Worm (Caenorhabditis elegans) whole organism, L2 larva: ENCODE results near the gene K05D4.9.

Experiments
- C34F6.9 ChIP-seq: fragments of 150-350 bp; optimal IDR thresholded peaks from 2 replicates; lab custom pipeline; 2014; ENCODE audit warnings: missing biosample characterization, missing genetic modification characterization
- R02D3.7 ChIP-seq: fragments of 150-350 bp; optimal IDR thresholded peaks from 2 replicates; lab custom pipeline; 2014; ENCODE audit warnings: missing biosample characterization, missing genetic modification characterization
- Y55F3AM.14 ChIP-seq: fragments of 200-800 bp; sonication (Bioruptor generic); optimal IDR thresholded peaks from 2 replicates; lab custom pipeline; 2018; ENCODE audit warnings: mild to moderate bottlenecking, missing genetic modification characterization, missing compliant biosample characterization
- ZK546.5 ChIP-seq: sonication (generic microtip); optimal IDR thresholded peaks from 2 replicates; lab custom pipeline; 2017; ENCODE audit warnings: missing biosample characterization, missing genetic modification characterization
- aly-2 ChIP-seq: fragments of 150-350 bp; optimal IDR thresholded peaks from 2 replicates; lab custom pipeline; 2014; ENCODE audit warnings: missing biosample characterization, missing genetic modification characterization
- ama-1 ChIP-seq: fragments of 150-350 bp; optimal IDR thresholded peaks from 2 replicates; lab custom pipeline; 2018; ENCODE audit warnings: inconsistent platforms
- blmp-1 ChIP-seq: sonication (generic microtip); optimal IDR thresholded peaks from 2 replicates; lab custom pipeline; 2017; ENCODE audit warnings: missing genetic modification characterization, mild to moderate bottlenecking, missing compliant biosample characterization, antibody characterized with exemption, moderate library complexity; ENCODE audit not compliant: insufficient read depth
- ceh-82 ChIP-seq: fragments of 150-350 bp; optimal IDR thresholded peaks from 2 replicates; lab custom pipeline; 2014; ENCODE audit warnings: missing biosample characterization, missing genetic modification characterization
- dmd-4 ChIP-seq: sonication (generic microtip); optimal IDR thresholded peaks from 2 replicates; lab custom pipeline; 2017; ENCODE audit warnings: missing biosample characterization, missing genetic modification characterization
- elt-1 ChIP-seq: fragments of 150-350 bp; optimal IDR thresholded peaks from 2 replicates; lab custom pipeline; 2014; ENCODE audit warnings: missing biosample characterization, missing genetic modification characterization
- elt-3 ChIP-seq: sonication (generic microtip); optimal IDR thresholded peaks from 2 replicates; lab custom pipeline; 2017; ENCODE audit warnings: missing biosample characterization, missing genetic modification characterization
- fos-1 ChIP-seq: fragments of 150-350 bp; optimal IDR thresholded peaks from 2 replicates; lab custom pipeline; 2014; ENCODE audit warnings: missing biosample characterization, missing genetic modification characterization
- lin-11 ChIP-seq: fragments of 150-350 bp; sonication (generic microtip); optimal IDR thresholded peaks from 2 replicates; lab custom pipeline; 2014; ENCODE audit warnings: missing biosample characterization, missing genetic modification characterization, inconsistent platforms, mixed read lengths
- lin-13 ChIP-seq: fragments of 150-350 bp; optimal IDR thresholded peaks from 2 replicates; lab custom pipeline; 2014; ENCODE audit warnings: missing biosample characterization, missing genetic modification reagents, missing genetic modification characterization
- lin-39 ChIP-seq: fragments of 150-350 bp; optimal IDR thresholded peaks from 2 replicates; lab custom pipeline; 2014; ENCODE audit warnings: missing biosample characterization, missing genetic modification reagents, missing genetic modification characterization
- lsy-2 ChIP-seq, 2 experiments: fragments of 150-350 bp in 1 of 2; sonication (generic microtip) in 1 of 2; optimal IDR thresholded peaks; 2 replicates each; lab custom pipeline; 2014 to 2017; ENCODE audit warnings: missing biosample characterization in 2 of 2, missing genetic modification characterization in 2 of 2
- mab-5 ChIP-seq: fragments of 150-350 bp; optimal IDR thresholded peaks from 2 replicates; lab custom pipeline; 2014; ENCODE audit warnings: missing biosample characterization, missing genetic modification characterization
- mbf-1 ChIP-seq: sonication (generic microtip); optimal IDR thresholded peaks from 2 replicates; lab custom pipeline; 2017; ENCODE audit warnings: missing biosample characterization, missing genetic modification characterization
- mdl-1 ChIP-seq, 2 experiments: fragments of 150-350 bp in 1 of 2; sonication (generic microtip) in 1 of 2; optimal IDR thresholded peaks; 2 replicates each; lab custom pipeline; 2017; ENCODE audit warnings: missing biosample characterization in 2 of 2, missing genetic modification characterization in 2 of 2
- nhr-10 ChIP-seq: sonication (generic microtip); optimal IDR thresholded peaks from 2 replicates; lab custom pipeline; 2017; ENCODE audit warnings: missing biosample characterization, missing genetic modification characterization
- nhr-11 ChIP-seq: fragments of 150-350 bp; optimal IDR thresholded peaks from 2 replicates; lab custom pipeline; 2014; ENCODE audit warnings: missing biosample characterization, missing genetic modification characterization
- nhr-12 ChIP-seq: fragments of 150-350 bp; optimal IDR thresholded peaks from 2 replicates; lab custom pipeline; 2014; ENCODE audit warnings: missing biosample characterization, missing genetic modification characterization
- nhr-129 ChIP-seq: fragments of 150-350 bp; optimal IDR thresholded peaks from 2 replicates; lab custom pipeline; 2014; ENCODE audit warnings: missing biosample characterization, missing genetic modification characterization
- nhr-21 ChIP-seq: fragments of 150-350 bp; optimal IDR thresholded peaks from 2 replicates; lab custom pipeline; 2014; ENCODE audit warnings: missing biosample characterization, missing genetic modification characterization
- nhr-23 ChIP-seq: fragments of 150-350 bp; optimal IDR thresholded peaks from 2 replicates; lab custom pipeline; 2014; ENCODE audit warnings: missing biosample characterization, missing genetic modification reagents, missing genetic modification characterization
- nhr-237 ChIP-seq: fragments of 150-350 bp; optimal IDR thresholded peaks from 2 replicates; lab custom pipeline; 2014; ENCODE audit warnings: missing biosample characterization, missing genetic modification characterization
- nhr-25 ChIP-seq: fragments of 150-350 bp; sonication (generic microtip); optimal IDR thresholded peaks from 3 replicates; lab custom pipeline; 2014; ENCODE audit warnings: missing biosample characterization, missing genetic modification characterization
- nhr-6 ChIP-seq: fragments of 150-350 bp; optimal IDR thresholded peaks from 2 replicates; lab custom pipeline; 2014; ENCODE audit warnings: missing biosample characterization, missing genetic modification characterization
- sma-3 ChIP-seq: sonication (generic microtip); optimal IDR thresholded peaks from 2 replicates; lab custom pipeline; 2016; ENCODE audit warnings: missing genetic modification reagents, missing genetic modification characterization, missing compliant biosample characterization
- sma-9 ChIP-seq, 2 experiments: fragments of 150-350 bp in 1 of 2; sonication (generic microtip) in 1 of 2; optimal IDR thresholded peaks; 2 replicates each; lab custom pipeline; 2014 to 2016; ENCODE audit warnings: missing genetic modification characterization in 2 of 2, mild to moderate bottlenecking in 1 of 2, missing biosample characterization in 1 of 2, missing compliant biosample characterization in 1 of 2, missing genetic modification reagents in 1 of 2, moderate library complexity in 1 of 2
- unc-39 ChIP-seq: fragments of 150-350 bp; optimal IDR thresholded peaks from 2 replicates; lab custom pipeline; 2014; ENCODE audit warnings: missing biosample characterization, missing genetic modification characterization
- unc-55 ChIP-seq: fragments of 150-350 bp; sonication (generic microtip); optimal IDR thresholded peaks from 3 replicates; lab custom pipeline; 2014; ENCODE audit warnings: missing biosample characterization, missing genetic modification reagents, missing genetic modification characterization
- unc-62 ChIP-seq: fragments of 150-350 bp; optimal IDR thresholded peaks from 2 replicates; lab custom pipeline; 2014; ENCODE audit warnings: missing biosample characterization, missing genetic modification reagents, missing genetic modification characterization
- ztf-1 ChIP-seq: fragments of 200-800 bp; sonication (Bioruptor generic); conservative IDR thresholded peaks from 2 replicates; pipeline ENCODE4 v1.3.6; 2022; ENCODE audit warnings: missing genetic modification characterization, missing compliant biosample characterization
- ztf-11 ChIP-seq: sonication (generic microtip); optimal IDR thresholded peaks from 2 replicates; lab custom pipeline; 2017; ENCODE audit warnings: missing biosample characterization, missing genetic modification characterization
- ztf-4 ChIP-seq: fragments of 150-350 bp; optimal IDR thresholded peaks from 2 replicates; lab custom pipeline; 2014; ENCODE audit warnings: missing biosample characterization, missing genetic modification characterization

The K05D4.9 gene

DNA sequence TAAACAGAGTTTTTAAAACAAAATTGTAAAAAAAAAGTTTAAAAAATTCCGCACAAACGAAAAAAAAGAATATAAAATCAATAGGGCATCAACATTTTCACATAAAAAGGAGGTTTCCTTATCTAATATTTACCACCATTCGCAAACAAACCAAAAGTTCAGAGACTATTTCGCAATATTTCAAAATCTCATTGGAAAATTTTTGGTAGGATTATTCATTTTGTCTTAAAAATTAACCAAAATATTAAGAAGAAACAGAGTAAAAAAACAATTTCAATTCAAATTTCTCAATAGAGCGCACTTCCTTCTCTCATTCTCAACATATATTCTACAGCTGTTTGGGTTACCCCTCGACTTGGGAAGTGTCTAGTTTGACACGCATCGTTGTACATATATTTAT, 11.5 kb downstream of the K05D4.9 start:
- TF ChIP-seq nhr-129 (tag; lab: Kevin White, UChicago): peak; percentile 83
- TF ChIP-seq C34F6.9 (tag; lab: Kevin White, UChicago): no peak
- TF ChIP-seq unc-55 (GFP tag; lab: Kevin White, UChicago): peak; percentile 56
- no peak for TF ChIP-seq aly-2 (tag; lab: Kevin White, UChicago)
- TF ChIP-seq mbf-1 (tag; lab: Kevin White, UChicago): no peak
- no peak for TF ChIP-seq elt-1 (tag; lab: Kevin White, UChicago)
- TF ChIP-seq lsy-2 (tag; optimal IDR thresholded peaks at IDR 0.05; lab: Kevin White, UChicago): no peak
- TF ChIP-seq elt-3 (tag; lab: Kevin White, UChicago): no peak
- peak; percentile 62 for TF ChIP-seq fos-1
- no peak for TF ChIP-seq lin-13 (GFP tag; lab: Kevin White, UChicago)
- no peak for TF ChIP-seq nhr-237 (tag; lab: Kevin White, UChicago)
- no peak for TF ChIP-seq ama-1 (lab: Kevin White, UChicago)
- TF ChIP-seq unc-39: no peak
- no peak for TF ChIP-seq mab-5

DNA sequence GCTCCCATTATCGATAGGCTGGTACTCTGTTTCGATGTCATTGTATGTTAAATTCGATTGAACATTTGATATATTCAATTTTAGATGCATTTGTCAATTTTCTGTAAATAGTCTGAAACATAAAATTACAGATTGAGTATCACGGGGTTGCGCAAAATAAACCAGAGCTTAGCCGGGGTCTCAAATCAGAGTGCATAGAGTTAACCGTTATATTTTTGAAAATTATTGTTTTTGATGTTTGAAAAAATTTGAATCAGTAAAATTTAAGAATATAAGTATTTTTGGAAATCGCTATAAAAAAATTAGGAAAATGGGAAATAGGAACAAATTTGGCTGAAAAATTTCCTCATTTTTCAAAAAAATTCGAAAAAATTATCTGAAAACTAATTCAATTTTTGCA, 12.0 kb downstream of the K05D4.9 start, which contains the start of gene F10A3.17:
Gene F10A3.17, minus strand, starts transcription at position 101 of the 400 bp plus-strand sequence.
- TF ChIP-seq nhr-12 (no peak), lin-39 (tag; lab: Kevin White, UChicago) (no peak), nhr-6 (tag; lab: Kevin White, UChicago) (no peak), ztf-4 (tag; lab: Kevin White, UChicago) (no peak), nhr-21 (tag; lab: Kevin White, UChicago) (no peak), ZK546.5 (tag; lab: Kevin White, UChicago) (no peak), lin-11 (tag; lab: Kevin White, UChicago) (no peak)

DNA sequence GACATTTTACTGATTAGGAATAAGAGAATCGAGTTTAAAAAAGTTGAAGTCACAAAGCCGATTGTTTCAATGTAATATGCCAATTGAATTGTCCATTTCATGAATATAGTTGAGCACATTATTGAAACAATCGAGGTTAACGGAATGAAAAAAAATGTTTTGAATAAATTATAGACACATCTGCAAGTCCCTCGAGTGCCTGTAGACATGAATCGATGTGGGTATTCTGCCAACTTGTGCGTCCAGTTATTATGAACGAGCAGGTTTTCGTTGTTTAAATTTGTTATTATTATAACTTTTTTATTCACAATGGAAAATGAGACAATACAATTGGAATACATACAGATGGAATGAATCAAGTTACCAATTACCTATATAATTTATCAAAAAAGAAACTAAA, 13.2 kb downstream of the K05D4.9 start, which contains the start of gene str-99:
Gene str-99, minus strand, starts transcription at position 101 of the 400 bp plus-strand sequence.
- TF ChIP-seq sma-9 (GFP tag; optimal IDR thresholded peaks at IDR 0.05; lab: Kevin White, UChicago) (no peak), sma-9 (tag; optimal IDR thresholded peaks at IDR 0.05; lab: Kevin White, UChicago) (no peak), ama-1 (lab: Kevin White, UChicago) (no peak), unc-39 (no peak), Y55F3AM.14 (GFP tag; lab: Kevin White, UChicago) (no peak), elt-1 (tag; lab: Kevin White, UChicago) (no peak), nhr-12 (no peak), unc-55 (GFP tag; lab: Kevin White, UChicago) (no peak), mbf-1 (tag; lab: Kevin White, UChicago) (no peak), lsy-2 (tag; optimal IDR thresholded peaks at IDR 0.05; lab: Kevin White, UChicago) (no peak), mdl-1 (tag; optimal IDR thresholded peaks at IDR 0.05; lab: Kevin White, UChicago) (no peak), lin-39 (tag; lab: Kevin White, UChicago) (no peak), dmd-4 (tag; lab: Kevin White, UChicago) (no peak), ztf-11 (tag; lab: Kevin White, UChicago) (no peak), nhr-129 (tag; lab: Kevin White, UChicago) (no peak)

DNA sequence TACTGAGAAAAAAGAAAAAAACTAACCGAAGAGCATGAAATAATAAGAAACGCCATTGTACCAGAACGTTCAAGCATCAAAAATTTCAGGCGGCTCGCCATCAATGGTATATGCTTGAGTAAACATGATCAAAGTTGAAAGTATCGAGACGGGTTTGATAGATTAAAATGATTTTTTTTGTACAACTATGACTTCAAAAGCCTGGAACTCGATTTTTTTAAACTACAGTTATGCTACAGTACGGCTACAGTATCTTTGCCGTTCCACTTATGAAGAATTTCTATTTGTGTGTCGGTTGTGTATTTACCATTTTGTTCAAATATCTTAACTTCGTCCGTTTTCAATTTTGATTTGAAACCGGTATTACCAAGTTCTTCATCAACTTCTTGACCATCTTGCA, 16.5 kb downstream of the K05D4.9 start, which contains the start of gene str-97:
Gene str-97, minus strand, starts transcription at position 101 of the 400 bp plus-strand sequence.
- no peak for TF ChIP-seq nhr-129 (tag; lab: Kevin White, UChicago)
- TF ChIP-seq elt-3 (tag; lab: Kevin White, UChicago): no peak
- no peak for TF ChIP-seq sma-9 (GFP tag; optimal IDR thresholded peaks at IDR 0.05; lab: Kevin White, UChicago)
- no peak for TF ChIP-seq sma-9 (tag; optimal IDR thresholded peaks at IDR 0.05; lab: Kevin White, UChicago)
- TF ChIP-seq lin-39 (tag; lab: Kevin White, UChicago): no peak
- TF ChIP-seq nhr-25 (tag; lab: Kevin White, UChicago): no peak
- no peak for TF ChIP-seq ztf-11 (tag; lab: Kevin White, UChicago)
- no peak for TF ChIP-seq unc-39
- TF ChIP-seq aly-2 (tag; lab: Kevin White, UChicago): no peak
- no peak for TF ChIP-seq unc-62 (GFP tag; lab: Kevin White, UChicago)
- TF ChIP-seq R02D3.7 (tag; lab: Kevin White, UChicago): no peak
- no peak for TF ChIP-seq nhr-10 (tag; lab: Kevin White, UChicago)

DNA sequence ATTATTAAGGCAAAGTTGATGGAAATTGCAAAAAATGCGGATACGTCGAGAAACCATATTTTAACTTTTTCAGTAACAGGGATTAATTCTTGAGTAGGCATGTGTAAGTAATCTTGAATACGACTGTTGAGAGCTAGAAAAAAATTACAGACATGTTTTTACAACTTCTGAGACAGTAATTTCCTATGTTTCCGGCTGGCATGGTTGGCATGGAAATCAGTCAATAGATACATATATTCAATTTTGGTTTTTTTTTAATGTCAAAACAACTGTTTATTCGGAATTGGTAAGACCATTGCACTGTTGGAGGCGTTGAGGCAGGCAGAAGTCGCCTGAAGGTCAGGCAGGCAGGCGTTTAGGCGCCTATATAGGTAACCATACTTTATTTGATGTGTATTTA, 18.2 kb downstream of the K05D4.9 start, which contains the start of gene str-254:
Gene str-254, minus strand, starts transcription at position 101 of the 400 bp plus-strand sequence.
- TF ChIP-seq ztf-1: no peak
- no peak for TF ChIP-seq nhr-11 (tag; lab: Kevin White, UChicago)
- TF ChIP-seq lin-13 (GFP tag; lab: Kevin White, UChicago): no peak
- no peak for TF ChIP-seq blmp-1 (tag; lab: Kevin White, UChicago)
- no peak for TF ChIP-seq C34F6.9 (tag; lab: Kevin White, UChicago)
- no peak for TF ChIP-seq nhr-23 (tag; lab: Kevin White, UChicago)
- no peak for TF ChIP-seq ceh-82 (tag; lab: Kevin White, UChicago)
- TF ChIP-seq lin-11 (tag; lab: Kevin White, UChicago): no peak
- TF ChIP-seq aly-2 (tag; lab: Kevin White, UChicago): no peak
- no peak for TF ChIP-seq sma-3 (GFP tag; lab: Kevin White, UChicago)
- TF ChIP-seq, all 48 proteins: peak for 0
